Fruit fly (Drosophila melanogaster) whole organism, embryonic: Measurements from ENCODE around the gene Hs6st.

Experiments
- Aef1 ChIP-seq: fragments of 200-800 bp; sonication (Bioruptor generic); IDR thresholded peaks from 3 replicates; pipeline ENCODE4 v1.3.6; 2022; ENCODE audit warnings: missing biosample characterization, missing genetic modification characterization
- CG11696 ChIP-seq: fragments of 200-800 bp; sonication (Bioruptor generic); IDR thresholded peaks from 2 replicates; pipeline ENCODE4 v1.3.6; 2022; ENCODE audit warnings: missing biosample characterization, missing genetic modification characterization
- CG1233 ChIP-seq: fragments of 200-800 bp; sonication (Bioruptor generic); optimal IDR thresholded peaks from 4 replicates; lab custom pipeline; 2018; ENCODE audit warnings: missing biosample characterization, mild to moderate bottlenecking, missing genetic modification characterization
- CG13775 ChIP-seq: fragments of 200-800 bp; sonication (Bioruptor generic); optimal IDR thresholded peaks from 3 replicates; lab custom pipeline; 2017; ENCODE audit warnings: missing biosample characterization, mild to moderate bottlenecking, missing genetic modification characterization
- CG13894 ChIP-seq: fragments of 200-800 bp; sonication (Bioruptor generic); optimal IDR thresholded peaks from 3 replicates; lab custom pipeline; 2018; ENCODE audit warnings: missing biosample characterization, mild to moderate bottlenecking, missing genetic modification characterization, moderate library complexity
- CG14965 ChIP-seq: fragments of 200-800 bp; sonication (Bioruptor generic); optimal IDR thresholded peaks from 2 replicates; lab custom pipeline; 2016; ENCODE audit warnings: missing biosample characterization, missing genetic modification characterization, borderline replicate concordance
- CG15479 ChIP-seq: fragments of 200-800 bp; sonication (Bioruptor generic); optimal IDR thresholded peaks from 3 replicates; lab custom pipeline; 2019; ENCODE audit warnings: missing biosample characterization, mild to moderate bottlenecking, missing genetic modification characterization, moderate library complexity
- CG16815 ChIP-seq: fragments of 200-800 bp; sonication (Bioruptor generic); optimal IDR thresholded peaks from 3 replicates; lab custom pipeline; 2017; ENCODE audit warnings: missing biosample characterization, mild to moderate bottlenecking, missing genetic modification characterization
- CG17186 ChIP-seq: fragments of 200-800 bp; sonication (Bioruptor generic); optimal IDR thresholded peaks from 3 replicates; lab custom pipeline; 2017; ENCODE audit warnings: missing biosample characterization, missing genetic modification reagents, missing genetic modification characterization
- CG17802 ChIP-seq: fragments of 200-800 bp; sonication (Bioruptor generic); optimal IDR thresholded peaks from 2 replicates; lab custom pipeline; 2018; ENCODE audit warnings: missing biosample characterization, mild to moderate bottlenecking, missing genetic modification characterization, moderate library complexity
- CG17912 ChIP-seq: fragments of 200-800 bp; sonication (Bioruptor generic); optimal IDR thresholded peaks from 2 replicates; lab custom pipeline; 2018; ENCODE audit warnings: missing biosample characterization, mild to moderate bottlenecking, missing genetic modification characterization
- CG30020 ChIP-seq: fragments of 200-800 bp; optimal IDR thresholded peaks from 2 replicates; lab custom pipeline; 2019; ENCODE audit warnings: missing biosample characterization, mild to moderate bottlenecking, missing genetic modification characterization, moderate library complexity
- CG30403 ChIP-seq: fragments of 200-800 bp; sonication (Bioruptor generic); optimal IDR thresholded peaks from 3 replicates; lab custom pipeline; 2016; ENCODE audit warnings: missing biosample characterization, missing genetic modification characterization
- CG3838 ChIP-seq: fragments of 200-800 bp; sonication (Bioruptor generic); optimal IDR thresholded peaks from 3 replicates; lab custom pipeline; 2016; ENCODE audit warnings: missing biosample characterization, missing genetic modification characterization
- CG4282 ChIP-seq: fragments of 200-800 bp; sonication (Bioruptor generic); optimal IDR thresholded peaks from 2 replicates; lab custom pipeline; 2016; ENCODE audit warnings: missing biosample characterization, missing genetic modification characterization
- CG4707 ChIP-seq: fragments of 200-800 bp; sonication (Bioruptor generic); optimal IDR thresholded peaks from 2 replicates; lab custom pipeline; 2018; ENCODE audit warnings: missing biosample characterization, mild to moderate bottlenecking, missing genetic modification characterization, moderate library complexity
- CG5245 ChIP-seq: fragments of 200-800 bp; sonication (Bioruptor generic); optimal IDR thresholded peaks from 3 replicates; lab custom pipeline; 2016; ENCODE audit warnings: missing biosample characterization, missing genetic modification characterization
- CG6254 ChIP-seq: fragments of 200-800 bp; sonication (Bioruptor generic); optimal IDR thresholded peaks from 3 replicates; lab custom pipeline; 2017; ENCODE audit warnings: mild to moderate bottlenecking, missing biosample characterization, missing genetic modification reagents, missing genetic modification characterization
- CG6813 ChIP-seq: fragments of 200-800 bp; sonication (Bioruptor generic); optimal IDR thresholded peaks from 2 replicates; lab custom pipeline; 2017; ENCODE audit warnings: missing biosample characterization, missing genetic modification characterization, mild to moderate bottlenecking, moderate library complexity, missing genetic modification reagents
- CG9437 ChIP-seq: fragments of 200-800 bp; sonication (Bioruptor generic); optimal IDR thresholded peaks from 2 replicates; lab custom pipeline; 2018; ENCODE audit warnings: missing biosample characterization, mild to moderate bottlenecking, missing genetic modification characterization
- Chrac-16 ChIP-seq: fragments of 200-800 bp; sonication (Bioruptor generic); optimal IDR thresholded peaks from 3 replicates; lab custom pipeline; 2016; ENCODE audit warnings: missing biosample characterization, missing genetic modification characterization
- D19A ChIP-seq: fragments of 200-800 bp; optimal IDR thresholded peaks from 3 replicates; lab custom pipeline; 2019; ENCODE audit warnings: missing biosample characterization, mild to moderate bottlenecking, missing genetic modification characterization, moderate library complexity
- Dll ChIP-seq: fragments of 200-800 bp; sonication (Bioruptor generic); IDR thresholded peaks from 4 replicates; pipeline ENCODE4 v1.3.6; 2022; ENCODE audit warnings: missing biosample characterization, missing genetic modification characterization; ENCODE audit not compliant: partially characterized antibody
- Dref ChIP-seq: fragments of 200-800 bp; sonication (Bioruptor generic); IDR thresholded peaks from 2 replicates; pipeline ENCODE4 v1.3.6; 2022; ENCODE audit warnings: missing biosample characterization, missing genetic modification characterization
- E2f2 ChIP-seq: fragments of 200-800 bp; sonication (Bioruptor generic); IDR thresholded peaks from 2 replicates; pipeline ENCODE4 v1.3.6; 2022; ENCODE audit warnings: missing biosample characterization, missing genetic modification characterization
- Fer2 ChIP-seq: fragments of 200-800 bp; sonication (Bioruptor generic); optimal IDR thresholded peaks from 2 replicates; lab custom pipeline; 2018; ENCODE audit warnings: missing biosample characterization, mild to moderate bottlenecking, missing genetic modification characterization, moderate library complexity
- HmgD ChIP-seq: fragments of 200-800 bp; sonication (Bioruptor generic); optimal IDR thresholded peaks from 3 replicates; lab custom pipeline; 2016; ENCODE audit warnings: missing biosample characterization, missing genetic modification characterization
- MBD-R2 ChIP-seq: fragments of 200-800 bp; sonication (Bioruptor generic); IDR thresholded peaks from 2 replicates; pipeline ENCODE4 v1.3.6; 2022; ENCODE audit warnings: missing biosample characterization, missing genetic modification characterization
- MESR4 ChIP-seq: fragments of 200-800 bp; sonication (Bioruptor generic); optimal IDR thresholded peaks from 2 replicates; lab custom pipeline; 2018; ENCODE audit warnings: missing biosample characterization, mild to moderate bottlenecking, missing genetic modification characterization, moderate library complexity
- MTF-1 ChIP-seq: fragments of 200-800 bp; sonication (Bioruptor generic); optimal IDR thresholded peaks from 2 replicates; lab custom pipeline; 2018; ENCODE audit warnings: missing biosample characterization, mild to moderate bottlenecking, missing genetic modification characterization, borderline replicate concordance
- Max ChIP-seq: fragments of 200-800 bp; sonication (Bioruptor generic); optimal IDR thresholded peaks from 2 replicates; lab custom pipeline; 2016; ENCODE audit warnings: missing biosample characterization, mild to moderate bottlenecking, missing genetic modification characterization
- NfI ChIP-seq: fragments of 200-800 bp; sonication (Bioruptor generic); optimal IDR thresholded peaks from 3 replicates; lab custom pipeline; 2018; ENCODE audit warnings: missing biosample characterization, mild to moderate bottlenecking, missing genetic modification characterization, moderate library complexity
- Opbp ChIP-seq: fragments of 200-800 bp; sonication (Bioruptor generic); IDR thresholded peaks from 3 replicates; pipeline ENCODE4 v1.3.6; 2022; ENCODE audit warnings: missing biosample characterization, missing genetic modification characterization; ENCODE audit not compliant: partially characterized antibody
- PHDP ChIP-seq: fragments of 200-800 bp; sonication (Bioruptor generic); optimal IDR thresholded peaks from 3 replicates; lab custom pipeline; 2018; ENCODE audit warnings: missing biosample characterization, mild to moderate bottlenecking, missing genetic modification characterization, moderate library complexity
- Six4 ChIP-seq: fragments of 200-800 bp; sonication (Bioruptor generic); optimal IDR thresholded peaks from 2 replicates; lab custom pipeline; 2016; ENCODE audit warnings: missing biosample characterization, missing genetic modification characterization
- Trl ChIP-seq, 3 experiments: fragments of >200 bp in 2 of 3; fragments of 200-800 bp in 1 of 3; sonication (Bioruptor generic) in 1 of 3; optimal IDR thresholded peaks; 2 replicates in 1 of 3; 3 replicates in 2 of 3; lab custom pipeline; 2016 to 2017; ENCODE audit warnings: missing biosample characterization in 1 of 3, missing genetic modification characterization in 1 of 3
- cad ChIP-seq: fragments of >200 bp; optimal IDR thresholded peaks from 2 replicates; lab custom pipeline; 2017; ENCODE audit warnings: missing biosample characterization, missing genetic modification characterization
- ci ChIP-seq: fragments of 200-800 bp; sonication (Bioruptor generic); IDR thresholded peaks from 3 replicates; pipeline ENCODE4 v1.3.6; 2022; ENCODE audit warnings: missing biosample characterization, missing genetic modification characterization
- esg ChIP-seq: fragments of 200-800 bp; sonication (Bioruptor generic); conservative IDR thresholded peaks from 2 replicates; pipeline ENCODE4 v1.3.6; 2022; ENCODE audit warnings: missing biosample characterization, missing genetic modification characterization
- ind ChIP-seq: fragments of 200-800 bp; sonication (Bioruptor generic); optimal IDR thresholded peaks from 3 replicates; lab custom pipeline; 2016; ENCODE audit warnings: missing biosample characterization, missing genetic modification characterization
- inv ChIP-seq: fragments of 200-800 bp; sonication (Bioruptor generic); IDR thresholded peaks from 2 replicates; pipeline ENCODE4 v1.3.6; 2022; ENCODE audit warnings: missing biosample characterization, missing genetic modification characterization; ENCODE audit not compliant: partially characterized antibody
- jumu ChIP-seq: fragments of 200-800 bp; sonication (Bioruptor generic); optimal IDR thresholded peaks from 3 replicates; lab custom pipeline; 2016; ENCODE audit warnings: missing biosample characterization, missing genetic modification characterization
- lbe ChIP-seq: fragments of 200-800 bp; sonication (Bioruptor generic); optimal IDR thresholded peaks from 2 replicates; lab custom pipeline; 2016; ENCODE audit warnings: missing biosample characterization, mild to moderate bottlenecking, missing genetic modification characterization
- sd ChIP-seq: fragments of 200-800 bp; sonication (Bioruptor generic); optimal IDR thresholded peaks from 3 replicates; lab custom pipeline; 2018; ENCODE audit warnings: missing biosample characterization, mild to moderate bottlenecking, missing genetic modification characterization, moderate library complexity
- sna ChIP-seq: fragments of 200-800 bp; sonication (Bioruptor generic); IDR thresholded peaks from 2 replicates; pipeline ENCODE4 v1.3.6; 2022; ENCODE audit warnings: missing biosample characterization, missing genetic modification characterization; ENCODE audit not compliant: partially characterized antibody
- twi ChIP-seq: fragments of 200-800 bp; optimal IDR thresholded peaks from 2 replicates; lab custom pipeline; 2019; ENCODE audit warnings: missing biosample characterization, mild to moderate bottlenecking, missing genetic modification characterization, moderate library complexity
- usp ChIP-seq: fragments of >200 bp; optimal IDR thresholded peaks from 2 replicates; lab custom pipeline; 2017; ENCODE audit warnings: missing biosample characterization, missing genetic modification characterization
- vnd ChIP-seq: fragments of 200-800 bp; sonication (Bioruptor generic); IDR thresholded peaks from 3 replicates; pipeline ENCODE4 v1.3.6; 2022; ENCODE audit warnings: missing biosample characterization, missing genetic modification characterization; ENCODE audit not compliant: partially characterized antibody
- zen ChIP-seq: fragments of 200-800 bp; sonication (Bioruptor generic); optimal IDR thresholded peaks from 3 replicates; lab custom pipeline; 2018; ENCODE audit warnings: missing biosample characterization, mild to moderate bottlenecking, missing genetic modification characterization, moderate library complexity

Hs6st gene

DNA sequence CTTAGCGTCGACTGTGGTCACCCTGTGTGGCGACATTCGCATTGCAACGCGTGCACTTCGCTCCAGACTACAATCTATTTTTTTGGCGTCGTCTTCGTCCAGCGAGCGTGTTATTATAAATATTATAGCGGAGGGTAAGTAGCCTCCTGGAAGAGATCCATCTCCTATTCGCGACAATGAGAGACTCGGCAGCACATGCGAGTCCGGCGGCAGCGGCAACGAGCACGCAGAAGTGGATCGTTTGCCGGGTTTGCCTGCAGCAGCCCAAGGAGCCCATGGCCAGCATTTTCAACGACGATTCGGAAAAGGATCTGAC is 23.4 kb upstream of the Hs6st start, which contains the start of gene idc (continued):
- TF ChIP-seq sd (no peak), E2f2 (GFP tag; lab: Robert Waterston, UW) (no peak), CG14965 (GFP tag; lab: Kevin White, UChicago) (no peak), Six4 (GFP tag; lab: Kevin White, UChicago) (no peak), D19A (tag; lab: Kevin White, UChicago) (no peak), ci (peak; percentile 53; the same call in 2 of the 3 replicates), twi (no peak), CG17912 (GFP tag; lab: Kevin White, UChicago) (no peak), MBD-R2 (GFP tag; lab: Robert Waterston, UW) (peak; percentile 59), NfI (GFP tag; lab: Kevin White, UChicago) (no peak), Dll (GFP tag; lab: Robert Waterston, UW) (0 out of 4 replicates have a peak, but pooled peaks have one; percentile 16), CG17802 (tag; lab: Kevin White, UChicago) (peak; percentile 32), Dref (0 out of 2 replicates have a peak, but pooled peaks have one; percentile 25), CG5245 (GFP tag; lab: Kevin White, UChicago) (no peak), zen (tag; lab: Kevin White, UChicago) (no peak), CG17186 (GFP tag; lab: Kevin White, UChicago) (no peak), MTF-1 (GFP tag; lab: Kevin White, UChicago) (no peak), CG3838 (GFP tag; lab: Kevin White, UChicago) (no peak), usp (no peak), CG30403 (GFP tag; lab: Kevin White, UChicago) (peak; percentile 45), PHDP (tag; lab: Kevin White, UChicago) (no peak), CG9437 (peak; percentile 47), ind (GFP tag; lab: Kevin White, UChicago) (no peak), Opbp (no peak), sna (GFP tag; lab: Robert Waterston, UW) (no peak), CG13894 (tag; lab: Kevin White, UChicago) (no peak), Aef1 (GFP tag; lab: Robert Waterston, UW) (no peak), CG15479 (GFP tag; lab: Kevin White, UChicago) (no peak), CG13775 (peak; percentile 69), CG11696 (no peak), Trl (optimal IDR thresholded peaks at IDR 0.05; lab: Kevin White, UChicago) (no peak), Trl (GFP tag; optimal IDR thresholded peaks at IDR 0.05; lab: Kevin White, UChicago) (no peak), CG6254 (GFP tag; lab: Kevin White, UChicago) (peak; percentile 99), jumu (GFP tag; lab: Kevin White, UChicago) (no peak), lbe (no peak), Fer2 (tag; lab: Kevin White, UChicago) (no peak), CG6813 (GFP tag; lab: Kevin White, UChicago) (no peak), CG4282 (GFP tag; lab: Kevin White, UChicago) (no peak), CG4707 (GFP tag; lab: Kevin White, UChicago) (no peak), inv (no peak), Chrac-16 (no peak), vnd (GFP tag; lab: Robert Waterston, UW) (no peak), CG30020 (tag; lab: Kevin White, UChicago) (peak; percentile 83), Max (GFP tag; lab: Kevin White, UChicago) (no peak), cad (GFP tag; lab: Kevin White, UChicago) (peak; percentile 20), MESR4 (GFP tag; lab: Kevin White, UChicago) (peak; percentile 63), CG16815 (GFP tag; lab: Kevin White, UChicago) (no peak), HmgD (GFP tag; lab: Kevin White, UChicago) (no peak), esg (GFP tag; lab: Robert Waterston, UW) (no peak), CG1233 (no peak)
